Worm (Caenorhabditis elegans): ENCODE data around the gene F57B1.9.

DNA sequence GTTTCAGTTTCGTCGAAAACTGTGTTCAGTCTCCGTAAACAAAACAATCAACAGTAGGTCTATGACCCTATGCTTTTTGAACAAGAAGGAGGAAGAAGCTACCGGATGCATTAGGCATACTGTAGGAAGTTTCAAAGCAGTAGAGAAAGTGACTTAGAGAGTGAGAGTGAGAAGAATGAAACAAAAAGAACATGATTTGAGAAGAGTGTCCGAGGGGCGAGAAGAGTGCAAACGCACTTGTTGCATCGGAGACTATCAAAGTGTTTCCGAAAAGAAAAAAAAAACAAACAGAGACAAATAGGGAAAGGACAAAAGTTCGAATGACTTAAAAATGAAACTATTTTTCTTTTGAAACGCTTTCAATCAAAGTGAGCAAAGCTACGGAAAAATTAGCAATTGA is 45.5 kb upstream of the F57B1.9 start:
- TF ChIP-seq snpc-4 (tag; optimal IDR thresholded peaks at IDR 0.05), result no peak
- TF ChIP-seq lin-39 (tag; optimal IDR thresholded peaks at IDR 0.05), result no peak
- no peak for TF ChIP-seq lin-15B (tag; optimal IDR thresholded peaks at IDR 0.05)
- TF ChIP-seq unc-39 (tag; optimal IDR thresholded peaks at IDR 0.05), result no peak

All from whole organism, L3 larva.